Fruit fly (Drosophila melanogaster) whole organism, embryonic: ENCODE measurements around the gene aux.

Experiments
- Atf6 ChIP-seq: fragments of 200-800 bp; sonication (Bioruptor generic); IDR thresholded peaks from 2 replicates; pipeline ENCODE4 v1.3.6; 2022; ENCODE audit warnings: missing biosample characterization, missing genetic modification characterization
- CG10267 ChIP-seq: fragments of 200-800 bp; sonication (Bioruptor generic); optimal IDR thresholded peaks from 2 replicates; lab custom pipeline; 2018; ENCODE audit warnings: missing biosample characterization, mild to moderate bottlenecking, missing genetic modification characterization, moderate library complexity
- CG10462 ChIP-seq: fragments of 200-800 bp; sonication (Bioruptor generic); optimal IDR thresholded peaks from 2 replicates; lab custom pipeline; 2016; ENCODE audit warnings: missing biosample characterization, missing genetic modification characterization
- CG11085 ChIP-seq: fragments of 200-800 bp; sonication (Bioruptor generic); IDR thresholded peaks from 2 replicates; pipeline ENCODE4 v1.3.6; 2022; ENCODE audit warnings: missing biosample characterization, missing genetic modification characterization
- CG11247 ChIP-seq: fragments of 200-800 bp; sonication (Bioruptor generic); IDR thresholded peaks from 2 replicates; pipeline ENCODE4 v1.3.6; 2022; ENCODE audit warnings: missing biosample characterization, missing genetic modification characterization
- CG12071 ChIP-seq: fragments of 200-800 bp; sonication (Bioruptor generic); optimal IDR thresholded peaks from 3 replicates; lab custom pipeline; 2018; ENCODE audit warnings: missing biosample characterization, mild to moderate bottlenecking, missing genetic modification characterization
- CG12155 ChIP-seq: fragments of 200-800 bp; sonication (Bioruptor generic); optimal IDR thresholded peaks from 3 replicates; lab custom pipeline; 2016; ENCODE audit warnings: missing biosample characterization, missing genetic modification characterization
- CG13424 ChIP-seq: fragments of 200-800 bp; sonication (Bioruptor generic); optimal IDR thresholded peaks from 2 replicates; lab custom pipeline; 2019; ENCODE audit warnings: missing biosample characterization, mild to moderate bottlenecking, missing genetic modification characterization, moderate library complexity
- CG17361 ChIP-seq: fragments of 200-800 bp; sonication (Bioruptor generic); IDR thresholded peaks from 3 replicates; pipeline ENCODE4 v1.3.6; 2022; ENCODE audit warnings: missing biosample characterization, missing genetic modification characterization
- CG2129 ChIP-seq: fragments of 200-800 bp; sonication (Bioruptor generic); IDR thresholded peaks from 2 replicates; pipeline ENCODE4 v1.3.6; 2022; ENCODE audit warnings: missing biosample characterization, missing genetic modification characterization; ENCODE audit not compliant: partially characterized antibody
- CG31224 ChIP-seq: fragments of 200-800 bp; sonication (Bioruptor generic); IDR thresholded peaks from 2 replicates; pipeline ENCODE4 v1.3.6; 2022; ENCODE audit warnings: missing biosample characterization, missing genetic modification characterization
- CG33213 ChIP-seq: fragments of 200-800 bp; sonication (Bioruptor generic); optimal IDR thresholded peaks from 3 replicates; lab custom pipeline; 2016; ENCODE audit warnings: missing biosample characterization, missing genetic modification characterization
- CG34224 ChIP-seq: fragments of 200-800 bp; sonication (Bioruptor generic); IDR thresholded peaks from 3 replicates; pipeline ENCODE4 v1.3.6; 2022; ENCODE audit warnings: missing biosample characterization, missing genetic modification characterization; ENCODE audit not compliant: partially characterized antibody
- CG6683 ChIP-seq: fragments of 200-800 bp; sonication (Bioruptor generic); optimal IDR thresholded peaks from 2 replicates; lab custom pipeline; 2017; ENCODE audit warnings: missing biosample characterization, mild to moderate bottlenecking, missing genetic modification characterization, missing genetic modification reagents
- CG6765 ChIP-seq: fragments of 200-800 bp; sonication (Bioruptor generic); optimal IDR thresholded peaks from 3 replicates; lab custom pipeline; 2017; ENCODE audit warnings: missing biosample characterization, mild to moderate bottlenecking, missing genetic modification characterization
- CG7271 ChIP-seq: fragments of 200-800 bp; sonication (Bioruptor generic); optimal IDR thresholded peaks from 2 replicates; lab custom pipeline; 2018; ENCODE audit warnings: missing biosample characterization, mild to moderate bottlenecking, missing genetic modification characterization, moderate library complexity
- CG7372 ChIP-seq: fragments of 200-800 bp; sonication (Bioruptor generic); IDR thresholded peaks from 2 replicates; pipeline ENCODE4 v1.3.6; 2022; ENCODE audit warnings: missing biosample characterization, missing genetic modification characterization
- CG9797 ChIP-seq: fragments of 200-800 bp; sonication (Bioruptor generic); optimal IDR thresholded peaks from 3 replicates; lab custom pipeline; 2018; ENCODE audit warnings: missing biosample characterization, mild to moderate bottlenecking, missing genetic modification characterization
- CG9817 ChIP-seq: fragments of 200-800 bp; sonication (Bioruptor generic); optimal IDR thresholded peaks from 2 replicates; lab custom pipeline; 2018; ENCODE audit warnings: missing biosample characterization, mild to moderate bottlenecking, missing genetic modification characterization, moderate library complexity
- D ChIP-seq, 2 experiments: fragments of 200-800 bp in 1 of 2; fragments of >200 bp in 1 of 2; sonication (Bioruptor generic) in 1 of 2; optimal IDR thresholded peaks; 2 replicates in 1 of 2; 3 replicates in 1 of 2; lab custom pipeline; 2017; ENCODE audit warnings: mild to moderate bottlenecking in 1 of 2, missing biosample characterization in 1 of 2, missing genetic modification characterization in 1 of 2, missing genetic modification reagents in 1 of 2
- Dp ChIP-seq: fragments of 200-800 bp; sonication (Bioruptor generic); optimal IDR thresholded peaks from 2 replicates; lab custom pipeline; 2018; ENCODE audit warnings: missing biosample characterization, mild to moderate bottlenecking, missing genetic modification characterization, moderate library complexity
- Hr78 ChIP-seq, 2 experiments: fragments of 200-800 bp in 1 of 2; fragments of >200 bp in 1 of 2; sonication (Bioruptor generic) in 1 of 2; optimal IDR thresholded peaks; 2 replicates each; lab custom pipeline; 2017 to 2019; ENCODE audit warnings: missing biosample characterization in 2 of 2, missing genetic modification characterization in 2 of 2, mild to moderate bottlenecking in 1 of 2, moderate library complexity in 1 of 2
- Lhr ChIP-seq: fragments of 200-800 bp; sonication (Bioruptor generic); optimal IDR thresholded peaks from 3 replicates; lab custom pipeline; 2017; ENCODE audit warnings: mild to moderate bottlenecking, missing biosample characterization, missing genetic modification reagents, missing genetic modification characterization
- MBD-R2 ChIP-seq: fragments of 200-800 bp; sonication (Bioruptor generic); IDR thresholded peaks from 2 replicates; pipeline ENCODE4 v1.3.6; 2022; ENCODE audit warnings: missing biosample characterization, missing genetic modification characterization
- NC2β ChIP-seq: fragments of 200-800 bp; sonication (Bioruptor generic); optimal IDR thresholded peaks from 2 replicates; lab custom pipeline; 2016; ENCODE audit warnings: missing biosample characterization, missing genetic modification characterization
- NK7.1 ChIP-seq: fragments of 200-800 bp; sonication (Bioruptor generic); optimal IDR thresholded peaks from 3 replicates; lab custom pipeline; 2016; ENCODE audit warnings: missing biosample characterization, missing genetic modification characterization
- Pdp1 ChIP-seq, 2 experiments: fragments of 200-800 bp; sonication (Bioruptor generic); optimal IDR thresholded peaks; 3 replicates each; lab custom pipeline; 2016; ENCODE audit warnings: missing biosample characterization in 2 of 2, missing genetic modification characterization in 2 of 2, mild to moderate bottlenecking in 1 of 2, moderate library complexity in 1 of 2
- Spps ChIP-seq: fragments of 200-800 bp; sonication (Bioruptor generic); optimal IDR thresholded peaks from 2 replicates; lab custom pipeline; 2018; ENCODE audit warnings: missing biosample characterization, mild to moderate bottlenecking, missing genetic modification characterization
- Stat92E ChIP-seq, 3 experiments: fragments of >200 bp in 2 of 3; fragments of 200-800 bp in 1 of 3; sonication (Bioruptor generic) in 1 of 3; optimal IDR thresholded peaks; 2 replicates each; lab custom pipeline; 2017 to 2019; ENCODE audit warnings: missing biosample characterization in 3 of 3, missing genetic modification characterization in 3 of 3, mild to moderate bottlenecking in 1 of 3, moderate library complexity in 1 of 3
- YL-1 ChIP-seq: fragments of 200-800 bp; sonication (Bioruptor generic); optimal IDR thresholded peaks from 3 replicates; lab custom pipeline; 2017; ENCODE audit warnings: missing biosample characterization, mild to moderate bottlenecking, missing genetic modification characterization
- ato ChIP-seq: fragments of 200-800 bp; sonication (Bioruptor generic); IDR thresholded peaks from 2 replicates; pipeline ENCODE4 v1.3.6; 2022; ENCODE audit warnings: missing biosample characterization, missing genetic modification characterization; ENCODE audit not compliant: partially characterized antibody
- bbx ChIP-seq: fragments of 200-800 bp; sonication (Bioruptor generic); IDR thresholded peaks from 2 replicates; pipeline ENCODE4 v1.3.6; 2022; ENCODE audit warnings: missing biosample characterization, missing genetic modification characterization; ENCODE audit not compliant: partially characterized antibody
- chif ChIP-seq, 2 experiments: fragments of 200-800 bp; sonication (Bioruptor generic); optimal IDR thresholded peaks; 3 replicates each; lab custom pipeline; 2016; ENCODE audit warnings: missing biosample characterization in 2 of 2, missing genetic modification characterization in 2 of 2
- dmrt99B ChIP-seq: fragments of 200-800 bp; sonication (Bioruptor generic); optimal IDR thresholded peaks from 2 replicates; lab custom pipeline; 2018; ENCODE audit warnings: missing biosample characterization, mild to moderate bottlenecking, missing genetic modification characterization, moderate library complexity
- dpn ChIP-seq, 2 experiments: fragments of 200-800 bp; sonication (Bioruptor generic); optimal IDR thresholded peaks; 3 replicates each; lab custom pipeline; 2016; ENCODE audit warnings: missing biosample characterization in 2 of 2, missing genetic modification characterization in 2 of 2
- dysf ChIP-seq: fragments of 200-800 bp; sonication (Bioruptor generic); IDR thresholded peaks from 3 replicates; pipeline ENCODE4 v1.3.6; 2022; ENCODE audit warnings: missing biosample characterization, missing genetic modification characterization
- fu2 ChIP-seq: fragments of 200-800 bp; sonication (Bioruptor generic); optimal IDR thresholded peaks from 2 replicates; lab custom pipeline; 2016; ENCODE audit warnings: missing biosample characterization, missing genetic modification characterization
- gcm2 ChIP-seq: fragments of 200-800 bp; sonication (Bioruptor generic); optimal IDR thresholded peaks from 2 replicates; lab custom pipeline; 2016; ENCODE audit warnings: missing biosample characterization, missing genetic modification characterization
- her ChIP-seq: fragments of 200-800 bp; sonication (Bioruptor generic); optimal IDR thresholded peaks from 2 replicates; lab custom pipeline; 2016; ENCODE audit warnings: missing biosample characterization, missing genetic modification characterization
- jumu ChIP-seq: fragments of 200-800 bp; sonication (Bioruptor generic); optimal IDR thresholded peaks from 3 replicates; lab custom pipeline; 2016; ENCODE audit warnings: missing biosample characterization, missing genetic modification characterization
- knrl ChIP-seq: fragments of 200-800 bp; sonication (Bioruptor generic); IDR thresholded peaks from 3 replicates; pipeline ENCODE4 v1.3.6; 2022; ENCODE audit warnings: missing biosample characterization, missing genetic modification characterization; ENCODE audit not compliant: partially characterized antibody
- pzg ChIP-seq: fragments of 200-800 bp; sonication (Bioruptor generic); optimal IDR thresholded peaks from 3 replicates; lab custom pipeline; 2018; ENCODE audit warnings: missing biosample characterization, mild to moderate bottlenecking, missing genetic modification characterization, moderate library complexity
- repo ChIP-seq: fragments of 200-800 bp; sonication (Bioruptor generic); optimal IDR thresholded peaks from 2 replicates; lab custom pipeline; 2016; ENCODE audit warnings: missing biosample characterization, missing genetic modification characterization
- row ChIP-seq: fragments of 200-800 bp; sonication (Bioruptor generic); IDR thresholded peaks from 3 replicates; pipeline ENCODE4 v1.3.6; 2022; ENCODE audit warnings: missing biosample characterization, missing genetic modification characterization
- seq ChIP-seq: fragments of 200-800 bp; sonication (Bioruptor generic); IDR thresholded peaks from 2 replicates; pipeline ENCODE4 v1.3.6; 2022; ENCODE audit warnings: missing biosample characterization, missing genetic modification characterization
- shn ChIP-seq: fragments of 200-800 bp; sonication (Bioruptor generic); optimal IDR thresholded peaks from 3 replicates; lab custom pipeline; 2016; ENCODE audit warnings: missing biosample characterization, missing genetic modification characterization
- ssp ChIP-seq: fragments of 200-800 bp; sonication (Bioruptor generic); IDR thresholded peaks from 2 replicates; pipeline ENCODE4 v1.3.6; 2022; ENCODE audit warnings: missing biosample characterization, missing genetic modification characterization
- vfl ChIP-seq: fragments of 200-800 bp; sonication (Bioruptor generic); optimal IDR thresholded peaks from 2 replicates; lab custom pipeline; 2016; ENCODE audit warnings: missing biosample characterization, missing genetic modification characterization
- zfh1 ChIP-seq: fragments of 200-800 bp; sonication (Bioruptor generic); IDR thresholded peaks from 3 replicates; pipeline ENCODE4 v1.3.6; 2022; ENCODE audit warnings: missing biosample characterization, missing genetic modification characterization

aux gene

DNA sequence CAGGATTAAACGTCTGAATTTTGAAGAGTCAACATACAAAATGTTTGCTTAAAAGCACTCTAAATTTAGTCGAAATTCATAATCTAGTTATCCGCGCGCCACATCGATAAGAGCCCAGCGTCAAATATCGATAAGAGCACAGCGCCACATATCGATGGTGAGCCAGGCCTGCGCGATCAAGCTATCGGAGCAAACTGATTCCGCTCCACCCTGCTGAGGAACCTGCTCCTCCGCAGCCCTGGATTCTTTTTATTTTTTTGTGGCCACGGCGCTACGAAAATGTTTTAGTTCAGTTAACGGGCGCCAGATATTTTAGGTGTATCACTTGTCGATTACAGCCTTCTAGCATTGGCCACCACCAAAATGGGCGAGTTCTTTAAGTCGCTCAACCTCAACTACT, 9.2 kb downstream of the aux start (continued):
- no peak for TF ChIP-seq CG12071 (GFP tag; lab: Kevin White, UChicago)
- no peak for TF ChIP-seq Hr78 (GFP tag; optimal IDR thresholded peaks at IDR 0.05; lab: Kevin White, UChicago)
- peak; percentile 19 for TF ChIP-seq vfl
- peak; percentile 92 for TF ChIP-seq CG2129 (GFP tag; lab: Robert Waterston, UW)
- TF ChIP-seq shn (GFP tag; lab: Kevin White, UChicago), result peak; percentile 35
- TF ChIP-seq MBD-R2 (GFP tag; lab: Robert Waterston, UW), result peak; percentile 93
- peak; percentile 7 to 17 for TF ChIP-seq chif (GFP tag; optimal IDR thresholded peaks at IDR 0.05; lab: Kevin White, UChicago)
- TF ChIP-seq Stat92E (GFP tag; optimal IDR thresholded peaks at IDR 0.05; lab: Kevin White, UChicago), result peak in 1 of 3 experiments; percentile 6
- peak; percentile 97 for TF ChIP-seq ato
- TF ChIP-seq zfh1 (GFP tag; lab: Robert Waterston, UW), result peak; percentile 62; the same call in 1 of the 3 replicates
- TF ChIP-seq gcm2 (GFP tag; lab: Kevin White, UChicago), result no peak
- no peak for TF ChIP-seq CG31224 (GFP tag; lab: Robert Waterston, UW)
- TF ChIP-seq CG6765, result no peak
- TF ChIP-seq fu2 (GFP tag; lab: Kevin White, UChicago), result peak; percentile 54
- TF ChIP-seq NC2β, result peak; percentile 43
- peak; percentile 14 for TF ChIP-seq CG13424 (tag; lab: Kevin White, UChicago)
- no peak for TF ChIP-seq CG7372 (GFP tag; lab: Robert Waterston, UW)
- TF ChIP-seq CG10462 (GFP tag; lab: Kevin White, UChicago), result no peak
- TF ChIP-seq YL-1 (GFP tag; lab: Kevin White, UChicago), result peak; percentile 87
- peak; percentile 14 for TF ChIP-seq D (optimal IDR thresholded peaks at IDR 0.05; lab: Kevin White, UChicago)
- no peak for TF ChIP-seq D (GFP tag; optimal IDR thresholded peaks at IDR 0.05; lab: Kevin White, UChicago)
- peak; percentile 99 for TF ChIP-seq CG34224 (GFP tag; lab: Robert Waterston, UW)
- TF ChIP-seq seq (GFP tag; lab: Robert Waterston, UW), result no peak
- peak; percentile 73 for TF ChIP-seq row (GFP tag; lab: Robert Waterston, UW)
- TF ChIP-seq Pdp1 (GFP tag; optimal IDR thresholded peaks at IDR 0.05; lab: Kevin White, UChicago), result peak in 1 of 2 experiments; percentile 33
- peak; percentile 37 for TF ChIP-seq dpn (GFP tag; optimal IDR thresholded peaks at IDR 0.05; lab: Kevin White, UChicago)
- TF ChIP-seq CG11247 (GFP tag; lab: Robert Waterston, UW), result peak; percentile 41; the same call in 1 of the 2 replicates
- peak; percentile 45 for TF ChIP-seq CG10267 (tag; lab: Kevin White, UChicago)
- TF ChIP-seq CG33213 (GFP tag; lab: Kevin White, UChicago), result peak; percentile 84
- TF ChIP-seq CG7271 (tag; lab: Kevin White, UChicago), result no peak
- TF ChIP-seq CG12155, result peak; percentile 27
- peak; percentile 97 for TF ChIP-seq Dp (GFP tag; lab: Kevin White, UChicago)
- TF ChIP-seq CG17361, result peak; percentile 47; the same call in 1 of the 3 replicates
- TF ChIP-seq her, result peak; percentile 71
- TF ChIP-seq CG9797 (GFP tag; lab: Kevin White, UChicago), result peak; percentile 31
- no peak for TF ChIP-seq Atf6 (GFP tag; lab: Robert Waterston, UW)
- no peak for TF ChIP-seq dmrt99B (tag; lab: Kevin White, UChicago)
- TF ChIP-seq Lhr (GFP tag; lab: Kevin White, UChicago), result peak; percentile 88
- TF ChIP-seq knrl (GFP tag; lab: Robert Waterston, UW), result peak; percentile 98
- peak; percentile 48 for TF ChIP-seq repo (GFP tag; lab: Kevin White, UChicago)
- TF ChIP-seq CG9817 (tag; lab: Kevin White, UChicago), result peak; percentile 25
- peak; percentile 99 for TF ChIP-seq bbx
- TF ChIP-seq NK7.1 (GFP tag; lab: Kevin White, UChicago), result peak; percentile 18
- TF ChIP-seq dysf, result peak; percentile 25; the same call in 1 of the 3 replicates
- TF ChIP-seq CG6683 (GFP tag; lab: Kevin White, UChicago), result no peak
- peak; percentile 40 for TF ChIP-seq jumu (GFP tag; lab: Kevin White, UChicago)
- TF ChIP-seq CG11085 (GFP tag; lab: Robert Waterston, UW), result no peak
- peak; percentile 48; the same call in 1 of the 2 replicates for TF ChIP-seq ssp (GFP tag; lab: Robert Waterston, UW)
- TF ChIP-seq Spps (tag; lab: Kevin White, UChicago), result no peak
- TF ChIP-seq pzg (GFP tag; lab: Kevin White, UChicago), result peak; percentile 97
